Fruit fly (Drosophila melanogaster): ENCODE data around the gene mrt.

mrt gene

dm6 chr3R:27281022-27281810 is 1.2 kb downstream of the mrt start (continued):
- TF ChIP-seq ato (GFP tag; IDR thresholded peaks at IDR 0.05; ENCODE audit: partially characterized antibody), result 0 out of 2 replicates have a peak, but pooled peaks have one; percentile 12
- peak; percentile 97 for TF ChIP-seq CG6813 (GFP tag; optimal IDR thresholded peaks at IDR 0.05)
- TF ChIP-seq ATbp (GFP tag; optimal IDR thresholded peaks at IDR 0.05), result peak; percentile 95
- peak; percentile 71; the same call in 2 of the 3 replicates for TF ChIP-seq z (GFP tag; IDR thresholded peaks at IDR 0.05)
- peak; percentile 30 for TF ChIP-seq CG17912 (GFP tag; optimal IDR thresholded peaks at IDR 0.05)
- peak; percentile 88 for TF ChIP-seq CG9437 (GFP tag; optimal IDR thresholded peaks at IDR 0.05)
- peak; percentile 82 for TF ChIP-seq CG8478 (optimal IDR thresholded peaks at IDR 0.05)
- peak; percentile 97 for TF ChIP-seq Meics (GFP tag; optimal IDR thresholded peaks at IDR 0.05)
- TF ChIP-seq org-1 (GFP tag; optimal IDR thresholded peaks at IDR 0.05), result peak; percentile 97
- peak; percentile 92 for TF ChIP-seq fd64A (GFP tag; optimal IDR thresholded peaks at IDR 0.05)
- peak; percentile 97 for TF ChIP-seq chm (GFP tag; IDR thresholded peaks at IDR 0.05)
- peak; percentile 83 for TF ChIP-seq CG3163 (GFP tag; optimal IDR thresholded peaks at IDR 0.05)

dm6 chr3R:27279478-27279877 is 3.0 kb downstream of the mrt start:
- peak; percentile 89 for TF ChIP-seq scrt (GFP tag; optimal IDR thresholded peaks at IDR 0.05)
- TF ChIP-seq sisA (GFP tag; IDR thresholded peaks at IDR 0.05), result no peak
- peak; percentile 44 for TF ChIP-seq CG8478 (optimal IDR thresholded peaks at IDR 0.05)
- no peak for TF ChIP-seq CG7556 (GFP tag; optimal IDR thresholded peaks at IDR 0.05)
- TF ChIP-seq Sox102F (GFP tag; optimal IDR thresholded peaks at IDR 0.05), result no peak
- no peak for TF ChIP-seq CG42726 (GFP tag; IDR thresholded peaks at IDR 0.05; ENCODE audit: partially characterized antibody)
- no peak for TF ChIP-seq Nf-YA (GFP tag; IDR thresholded peaks at IDR 0.05)
- TF ChIP-seq Scr (GFP tag; IDR thresholded peaks at IDR 0.05; ENCODE audit: partially characterized antibody), result 0 out of 2 replicates have a peak, but pooled peaks have one; percentile 24
- TF ChIP-seq CG12942 (GFP tag; optimal IDR thresholded peaks at IDR 0.05), result no peak
- TF ChIP-seq CG2120 (GFP tag; optimal IDR thresholded peaks at IDR 0.05), result no peak
- TF ChIP-seq Oli (tag; optimal IDR thresholded peaks at IDR 0.05), result no peak
- peak; percentile 67 for TF ChIP-seq Med (GFP tag)
- no peak for TF ChIP-seq exex (tag; optimal IDR thresholded peaks at IDR 0.05)
- TF ChIP-seq Ets65A (GFP tag), result peak; percentile 75
- TF ChIP-seq zfh1 (GFP tag; IDR thresholded peaks at IDR 0.05), result 0 out of 3 replicates have a peak, but pooled peaks have one; percentile 15
- peak; percentile 80 for TF ChIP-seq Deaf1 (tag; optimal IDR thresholded peaks at IDR 0.05)
- TF ChIP-seq dysf (GFP tag; IDR thresholded peaks at IDR 0.05), result no peak
- TF ChIP-seq CG34422 (GFP tag; IDR thresholded peaks at IDR 0.05), result no peak
- TF ChIP-seq ase (GFP tag; IDR thresholded peaks at IDR 0.05), result no peak
- TF ChIP-seq ewg (GFP tag; optimal IDR thresholded peaks at IDR 0.05), result peak; percentile 62
- TF ChIP-seq CG5245 (GFP tag; optimal IDR thresholded peaks at IDR 0.05), result no peak
- TF ChIP-seq Nf-YC (tag; optimal IDR thresholded peaks at IDR 0.05), result no peak
- no peak for TF ChIP-seq CG8924 (tag; optimal IDR thresholded peaks at IDR 0.05)
- TF ChIP-seq CG32772 (GFP tag; IDR thresholded peaks at IDR 0.05), result no peak
- 0 out of 2 replicates have a peak, but pooled peaks have one; percentile 17 for TF ChIP-seq E2f1 (GFP tag; IDR thresholded peaks at IDR 0.05)
- TF ChIP-seq cad (GFP tag; optimal IDR thresholded peaks at IDR 0.05), result no peak
- TF ChIP-seq repo (GFP tag; optimal IDR thresholded peaks at IDR 0.05), result no peak
- no peak for TF ChIP-seq CG11723 (GFP tag; optimal IDR thresholded peaks at IDR 0.05)
- 0 out of 2 replicates have a peak, but pooled peaks have one; percentile 10 for TF ChIP-seq Bgb (GFP tag; IDR thresholded peaks at IDR 0.05; ENCODE audit: partially characterized antibody)
